Worm (Caenorhabditis elegans) whole organism, midembryonic: ENCODE measurements around the gene srx-12.

ENCODE experiments used
- T22C8.4 ChIP-seq: fragments of 200-800 bp; sonication (Bioruptor generic); IDR thresholded peaks from 2 replicates; pipeline ENCODE4 v1.3.6; 2022; ENCODE audit warnings: missing genetic modification characterization, missing compliant biosample characterization
- cog-1 ChIP-seq: sonication (generic microtip); optimal IDR thresholded peaks from 2 replicates; lab custom pipeline; 2016; ENCODE audit warnings: missing genetic modification characterization, missing compliant biosample characterization
- flt-1 ChIP-seq: fragments of 200-800 bp; sonication (Bioruptor generic); IDR thresholded peaks from 2 replicates; pipeline ENCODE4 v1.3.6; 2022; ENCODE audit warnings: missing genetic modification characterization, missing compliant biosample characterization
- klf-2 ChIP-seq: fragments of 200-800 bp; sonication (Bioruptor generic); conservative IDR thresholded peaks from 2 replicates; pipeline ENCODE4 v1.3.6; 2022; ENCODE audit warnings: missing genetic modification reagents, missing genetic modification characterization, missing compliant biosample characterization
- med-1 ChIP-seq: sonication (generic microtip); optimal IDR thresholded peaks from 2 replicates; lab custom pipeline; 2017; ENCODE audit warnings: missing genetic modification characterization, mild to moderate bottlenecking, missing compliant biosample characterization, antibody characterized with exemption, missing genetic modification reagents; ENCODE audit not compliant: insufficient read depth
- tab-1 ChIP-seq: fragments of 200-800 bp; sonication (Bioruptor generic); IDR thresholded peaks from 2 replicates; pipeline ENCODE4 v1.3.6; 2022; ENCODE audit warnings: missing genetic modification characterization, missing compliant biosample characterization
- ztf-23 ChIP-seq: fragments of 200-800 bp; sonication (Bioruptor generic); IDR thresholded peaks from 2 replicates; pipeline ENCODE4 v1.3.6; 2022; ENCODE audit warnings: missing genetic modification reagents, missing genetic modification characterization, missing compliant biosample characterization

ce11 chrIV:1068730-1069244 is 23.0 kb downstream of the srx-12 start:
- TF ChIP-seq klf-2 (GFP tag; lab: Robert Waterston, UW) (no peak), med-1 (GFP tag; lab: Kevin White, UChicago) (no peak), tab-1 (GFP tag; lab: Robert Waterston, UW) (no peak), flt-1 (no peak), T22C8.4 (GFP tag; lab: Robert Waterston, UW) (no peak), cog-1 (tag; lab: Kevin White, UChicago) (no peak), ztf-23 (GFP tag; lab: Robert Waterston, UW) (no peak)
